Worm (Caenorhabditis elegans): ENCODE results near the gene dlc-5.

ce11 chrIV:6443018-6443417, 5.0 kb downstream of the dlc-5 start:
- TF ChIP-seq ztf-4 (tag; optimal IDR thresholded peaks at IDR 0.05): no peak
- TF ChIP-seq mdl-1 (tag; optimal IDR thresholded peaks at IDR 0.05): no peak
- no peak for TF ChIP-seq crh-2 (tag; optimal IDR thresholded peaks at IDR 0.05)
- no peak for TF ChIP-seq nhr-25 (tag; optimal IDR thresholded peaks at IDR 0.05)
- no peak for TF ChIP-seq nhr-6 (tag; optimal IDR thresholded peaks at IDR 0.05)
- TF ChIP-seq unc-62 (GFP tag; optimal IDR thresholded peaks at IDR 0.05): no peak
- no peak for TF ChIP-seq nhr-23 (tag; optimal IDR thresholded peaks at IDR 0.05)
